Fruit fly (Drosophila melanogaster): ENCODE results near the gene CG33658.

DNA sequence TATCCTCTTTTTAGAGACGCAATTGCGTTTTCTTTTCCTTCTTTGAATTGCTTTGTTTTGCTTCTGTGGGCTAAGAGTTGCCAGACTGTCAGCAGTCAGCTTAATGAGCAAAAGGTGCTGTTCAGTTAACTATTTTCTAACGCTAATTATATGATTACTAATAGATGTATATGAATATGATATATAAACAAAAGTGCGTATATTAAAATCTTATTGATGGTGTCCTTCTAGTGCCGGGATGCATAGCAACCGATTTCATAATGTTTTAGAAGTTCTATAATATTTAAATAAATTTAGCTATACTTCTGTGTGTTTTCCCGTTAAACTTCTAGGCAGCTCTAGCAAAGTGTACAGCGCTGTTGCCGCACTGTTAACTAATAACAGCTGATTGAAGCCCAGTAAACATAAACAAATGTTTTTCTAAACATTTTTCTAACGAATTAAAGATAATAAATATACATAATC lies 11.0 kb downstream of the CG33658 start, which contains the start of the genes Kaz and CG43273:
- TF ChIP-seq CG16779 (tag; optimal IDR thresholded peaks at IDR 0.05) (no peak), cyc (GFP tag; optimal IDR thresholded peaks at IDR 0.05) (no peak), CG9139 (GFP tag; optimal IDR thresholded peaks at IDR 0.05) (no peak)

Measured in whole organism, prepupa.